Fruit fly (Drosophila melanogaster) whole organism, embryonic: ENCODE measurements around the gene CG13392.

Experiments used
- Bdp1 ChIP-seq: fragments of 200-800 bp; sonication (Bioruptor generic); optimal IDR thresholded peaks from 3 replicates; lab custom pipeline; 2016; ENCODE audit warnings: missing biosample characterization, missing genetic modification characterization
- C15 ChIP-seq: fragments of 200-800 bp; sonication (Bioruptor generic); IDR thresholded peaks from 3 replicates; pipeline ENCODE4 v1.3.6; 2022; ENCODE audit warnings: missing biosample characterization, missing genetic modification characterization
- CG10209 ChIP-seq: fragments of 200-800 bp; sonication (Bioruptor generic); optimal IDR thresholded peaks from 3 replicates; lab custom pipeline; 2017; ENCODE audit warnings: missing biosample characterization, mild to moderate bottlenecking, missing genetic modification characterization, missing genetic modification reagents
- CG10462 ChIP-seq: fragments of 200-800 bp; sonication (Bioruptor generic); optimal IDR thresholded peaks from 2 replicates; lab custom pipeline; 2016; ENCODE audit warnings: missing biosample characterization, missing genetic modification characterization
- CG11696 ChIP-seq: fragments of 200-800 bp; sonication (Bioruptor generic); IDR thresholded peaks from 2 replicates; pipeline ENCODE4 v1.3.6; 2022; ENCODE audit warnings: missing biosample characterization, missing genetic modification characterization
- CG13287 ChIP-seq: fragments of 200-800 bp; sonication (Bioruptor generic); IDR thresholded peaks from 2 replicates; pipeline ENCODE4 v1.3.6; 2022; ENCODE audit warnings: missing biosample characterization, missing genetic modification characterization; ENCODE audit not compliant: partially characterized antibody
- CG14441 ChIP-seq: fragments of 200-800 bp; sonication (Bioruptor generic); IDR thresholded peaks from 2 replicates; pipeline ENCODE4 v1.3.6; 2022; ENCODE audit warnings: missing biosample characterization, missing genetic modification characterization
- CG1647 ChIP-seq: fragments of 200-800 bp; sonication (Bioruptor generic); optimal IDR thresholded peaks from 3 replicates; lab custom pipeline; 2016; ENCODE audit warnings: missing biosample characterization, missing genetic modification characterization
- CG17802 ChIP-seq: fragments of 200-800 bp; sonication (Bioruptor generic); optimal IDR thresholded peaks from 2 replicates; lab custom pipeline; 2018; ENCODE audit warnings: missing biosample characterization, mild to moderate bottlenecking, missing genetic modification characterization, moderate library complexity
- CG1792 ChIP-seq: fragments of 200-800 bp; sonication (Bioruptor generic); optimal IDR thresholded peaks from 2 replicates; lab custom pipeline; 2016; ENCODE audit warnings: missing biosample characterization, missing genetic modification characterization
- CG18476 ChIP-seq: fragments of 200-800 bp; sonication (Bioruptor generic); optimal IDR thresholded peaks from 2 replicates; lab custom pipeline; 2016; ENCODE audit warnings: missing biosample characterization, mild to moderate bottlenecking, missing genetic modification characterization
- CG2129 ChIP-seq: fragments of 200-800 bp; sonication (Bioruptor generic); IDR thresholded peaks from 2 replicates; pipeline ENCODE4 v1.3.6; 2022; ENCODE audit warnings: missing biosample characterization, missing genetic modification characterization; ENCODE audit not compliant: partially characterized antibody
- CG2678 ChIP-seq: fragments of 200-800 bp; sonication (Bioruptor generic); optimal IDR thresholded peaks from 3 replicates; lab custom pipeline; 2019; ENCODE audit warnings: missing biosample characterization, mild to moderate bottlenecking, missing genetic modification characterization, moderate library complexity
- CG42726 ChIP-seq: fragments of 200-800 bp; sonication (Bioruptor generic); IDR thresholded peaks from 2 replicates; pipeline ENCODE4 v1.3.6; 2022; ENCODE audit warnings: missing biosample characterization, missing genetic modification characterization; ENCODE audit not compliant: partially characterized antibody
- CG4282 ChIP-seq: fragments of 200-800 bp; sonication (Bioruptor generic); optimal IDR thresholded peaks from 2 replicates; lab custom pipeline; 2016; ENCODE audit warnings: missing biosample characterization, missing genetic modification characterization
- CG6175 ChIP-seq: fragments of 200-800 bp; sonication (Bioruptor generic); IDR thresholded peaks from 3 replicates; pipeline ENCODE4 v1.3.6; 2022; ENCODE audit warnings: missing biosample characterization, missing genetic modification characterization
- CG7556 ChIP-seq: fragments of 200-800 bp; sonication (Bioruptor generic); optimal IDR thresholded peaks from 2 replicates; lab custom pipeline; 2017; ENCODE audit warnings: missing biosample characterization, mild to moderate bottlenecking, missing genetic modification characterization
- CG8290 ChIP-seq, 3 experiments: fragments of 200-800 bp; sonication (Bioruptor generic); optimal IDR thresholded peaks; 2 replicates each; lab custom pipeline; 2016 to 2019; ENCODE audit warnings: missing biosample characterization in 3 of 3, missing genetic modification characterization in 3 of 3, mild to moderate bottlenecking in 2 of 3, moderate library complexity in 1 of 3
- CG9215 ChIP-seq: fragments of 200-800 bp; sonication (Bioruptor generic); IDR thresholded peaks from 2 replicates; pipeline ENCODE4 v1.3.6; 2022; ENCODE audit warnings: missing biosample characterization, missing genetic modification characterization
- Camta ChIP-seq: fragments of 200-800 bp; sonication (Bioruptor generic); optimal IDR thresholded peaks from 2 replicates; lab custom pipeline; 2016; ENCODE audit warnings: missing biosample characterization, missing genetic modification characterization
- CkIIα-i1 ChIP-seq: fragments of 200-800 bp; sonication (Bioruptor generic); IDR thresholded peaks from 2 replicates; pipeline ENCODE4 v1.3.6; 2022; ENCODE audit warnings: missing biosample characterization, missing genetic modification characterization
- CrebB ChIP-seq: fragments of 200-800 bp; sonication (Bioruptor generic); optimal IDR thresholded peaks from 3 replicates; lab custom pipeline; 2018; ENCODE audit warnings: missing biosample characterization, mild to moderate bottlenecking, missing genetic modification characterization
- D19A ChIP-seq: fragments of 200-800 bp; optimal IDR thresholded peaks from 3 replicates; lab custom pipeline; 2019; ENCODE audit warnings: missing biosample characterization, mild to moderate bottlenecking, missing genetic modification characterization, moderate library complexity
- Dbx ChIP-seq: fragments of 200-800 bp; sonication (Bioruptor generic); IDR thresholded peaks from 3 replicates; pipeline ENCODE4 v1.3.6; 2022; ENCODE audit warnings: missing biosample characterization, missing genetic modification characterization
- Deaf1 ChIP-seq: fragments of 200-800 bp; optimal IDR thresholded peaks from 3 replicates; lab custom pipeline; 2019; ENCODE audit warnings: missing biosample characterization, mild to moderate bottlenecking, missing genetic modification characterization, moderate library complexity
- E2f2 ChIP-seq: fragments of 200-800 bp; sonication (Bioruptor generic); IDR thresholded peaks from 2 replicates; pipeline ENCODE4 v1.3.6; 2022; ENCODE audit warnings: missing biosample characterization, missing genetic modification characterization
- HLH54F ChIP-seq: fragments of 200-800 bp; sonication (Bioruptor generic); optimal IDR thresholded peaks from 3 replicates; lab custom pipeline; 2016; ENCODE audit warnings: missing biosample characterization, missing genetic modification characterization
- MTF-1 ChIP-seq: fragments of 200-800 bp; sonication (Bioruptor generic); optimal IDR thresholded peaks from 2 replicates; lab custom pipeline; 2018; ENCODE audit warnings: missing biosample characterization, mild to moderate bottlenecking, missing genetic modification characterization, borderline replicate concordance
- Max ChIP-seq: fragments of 200-800 bp; sonication (Bioruptor generic); optimal IDR thresholded peaks from 2 replicates; lab custom pipeline; 2016; ENCODE audit warnings: missing biosample characterization, mild to moderate bottlenecking, missing genetic modification characterization
- Myb ChIP-seq: fragments of 200-800 bp; sonication (Bioruptor generic); optimal IDR thresholded peaks from 2 replicates; lab custom pipeline; 2016; ENCODE audit warnings: missing biosample characterization, missing genetic modification characterization
- Opbp ChIP-seq: fragments of 200-800 bp; sonication (Bioruptor generic); IDR thresholded peaks from 3 replicates; pipeline ENCODE4 v1.3.6; 2022; ENCODE audit warnings: missing biosample characterization, missing genetic modification characterization; ENCODE audit not compliant: partially characterized antibody
- Pdp1 ChIP-seq, 2 experiments: fragments of 200-800 bp; sonication (Bioruptor generic); optimal IDR thresholded peaks; 3 replicates each; lab custom pipeline; 2016; ENCODE audit warnings: missing biosample characterization in 2 of 2, missing genetic modification characterization in 2 of 2, mild to moderate bottlenecking in 1 of 2, moderate library complexity in 1 of 2
- Scr ChIP-seq: fragments of 200-800 bp; sonication (Bioruptor generic); IDR thresholded peaks from 2 replicates; pipeline ENCODE4 v1.3.6; 2022; ENCODE audit warnings: missing biosample characterization, missing genetic modification characterization; ENCODE audit not compliant: partially characterized antibody
- Spps ChIP-seq: fragments of 200-800 bp; sonication (Bioruptor generic); optimal IDR thresholded peaks from 2 replicates; lab custom pipeline; 2018; ENCODE audit warnings: missing biosample characterization, mild to moderate bottlenecking, missing genetic modification characterization
- Taf1 ChIP-seq: fragments of 200-800 bp; sonication (Bioruptor generic); IDR thresholded peaks from 2 replicates; pipeline ENCODE4 v1.3.6; 2022; ENCODE audit warnings: missing biosample characterization, missing genetic modification characterization
- aop ChIP-seq: fragments of 200-800 bp; sonication (Bioruptor generic); IDR thresholded peaks from 2 replicates; pipeline ENCODE4 v1.3.6; 2022; ENCODE audit warnings: missing biosample characterization, missing genetic modification characterization
- ara ChIP-seq: fragments of 200-800 bp; sonication (Bioruptor generic); IDR thresholded peaks from 2 replicates; pipeline ENCODE4 v1.3.6; 2022; ENCODE audit warnings: missing biosample characterization, missing genetic modification characterization
- btn ChIP-seq: fragments of 200-800 bp; sonication (Bioruptor generic); optimal IDR thresholded peaks from 2 replicates; lab custom pipeline; 2016; ENCODE audit warnings: missing biosample characterization, missing genetic modification characterization
- crol ChIP-seq: fragments of 200-800 bp; sonication (Bioruptor generic); IDR thresholded peaks from 2 replicates; pipeline ENCODE4 v1.3.6; 2022; ENCODE audit warnings: missing biosample characterization, missing genetic modification characterization
- cwo ChIP-seq: fragments of 200-800 bp; sonication (Bioruptor generic); optimal IDR thresholded peaks from 3 replicates; lab custom pipeline; 2017; ENCODE audit warnings: missing biosample characterization, missing genetic modification characterization, mild to moderate bottlenecking, moderate library complexity, missing genetic modification reagents
- dan ChIP-seq: fragments of 200-800 bp; sonication (Bioruptor generic); IDR thresholded peaks from 2 replicates; pipeline ENCODE4 v1.3.6; 2022; ENCODE audit warnings: missing biosample characterization, missing genetic modification characterization
- esg ChIP-seq: fragments of 200-800 bp; sonication (Bioruptor generic); conservative IDR thresholded peaks from 2 replicates; pipeline ENCODE4 v1.3.6; 2022; ENCODE audit warnings: missing biosample characterization, missing genetic modification characterization
- fd96Cb ChIP-seq: fragments of 200-800 bp; sonication (Bioruptor generic); optimal IDR thresholded peaks from 2 replicates; lab custom pipeline; 2018; ENCODE audit warnings: missing biosample characterization, mild to moderate bottlenecking, missing genetic modification characterization, moderate library complexity
- gcm2 ChIP-seq: fragments of 200-800 bp; sonication (Bioruptor generic); optimal IDR thresholded peaks from 2 replicates; lab custom pipeline; 2016; ENCODE audit warnings: missing biosample characterization, missing genetic modification characterization
- ken ChIP-seq: fragments of 200-800 bp; sonication (Bioruptor generic); IDR thresholded peaks from 3 replicates; pipeline ENCODE4 v1.3.6; 2022; ENCODE audit warnings: missing biosample characterization, missing genetic modification characterization
- luna ChIP-seq: fragments of 200-800 bp; sonication (Bioruptor generic); optimal IDR thresholded peaks from 2 replicates; lab custom pipeline; 2016; ENCODE audit warnings: missing biosample characterization, missing genetic modification characterization
- pfk ChIP-seq: fragments of 200-800 bp; sonication (Bioruptor generic); optimal IDR thresholded peaks from 2 replicates; lab custom pipeline; 2018; ENCODE audit warnings: missing biosample characterization, mild to moderate bottlenecking, missing genetic modification characterization, moderate library complexity
- ro ChIP-seq: fragments of 200-800 bp; sonication (Bioruptor generic); IDR thresholded peaks from 2 replicates; pipeline ENCODE4 v1.3.6; 2022; ENCODE audit warnings: missing biosample characterization, missing genetic modification characterization
- schlank ChIP-seq: fragments of 200-800 bp; sonication (Bioruptor generic); optimal IDR thresholded peaks from 2 replicates; lab custom pipeline; 2018; ENCODE audit warnings: missing biosample characterization, mild to moderate bottlenecking, missing genetic modification characterization
- scrt ChIP-seq: fragments of 200-800 bp; sonication (Bioruptor generic); optimal IDR thresholded peaks from 2 replicates; lab custom pipeline; 2018; ENCODE audit warnings: missing biosample characterization, mild to moderate bottlenecking, missing genetic modification characterization, moderate library complexity

The CG13392 gene

dm6 chr2L:8376717-8377116 lies 5.9 kb downstream of the CG13392 start, which contains the start of the genes CG13390 and CG17294 (continued):
- TF ChIP-seq CrebB (tag; lab: Kevin White, UChicago) (peak; percentile 99), CG1792 (GFP tag; lab: Kevin White, UChicago) (peak; percentile 77), pfk (peak; percentile 79), Scr (GFP tag; lab: Robert Waterston, UW) (peak; percentile 79), CG18476 (GFP tag; lab: Kevin White, UChicago) (peak; percentile 97), schlank (tag; lab: Kevin White, UChicago) (peak; percentile 98), fd96Cb (tag; lab: Kevin White, UChicago) (peak; percentile 100), Max (peak; percentile 99), Camta (peak; percentile 96), CG10462 (peak; percentile 99), CkIIα-i1 (GFP tag; lab: Robert Waterston, UW) (peak; percentile 98), Dbx (GFP tag; lab: Robert Waterston, UW) (peak; percentile 100), CG13287 (peak; percentile 91), gcm2 (GFP tag; lab: Kevin White, UChicago) (peak; percentile 92), cwo (GFP tag; lab: Kevin White, UChicago) (peak; percentile 99), Spps (tag; lab: Kevin White, UChicago) (peak; percentile 99), CG2678 (tag; lab: Kevin White, UChicago) (peak; percentile 100), crol (GFP tag; lab: Robert Waterston, UW) (peak; percentile 92), Pdp1 (GFP tag; optimal IDR thresholded peaks at IDR 0.05; lab: Kevin White, UChicago) (peak; percentile 96 to 97), aop (GFP tag; lab: Robert Waterston, UW) (peak; percentile 97), Deaf1 (tag; lab: Kevin White, UChicago) (peak; percentile 92), CG4282 (GFP tag; lab: Kevin White, UChicago) (peak; percentile 81), CG11696 (GFP tag; lab: Robert Waterston, UW) (peak; percentile 98), CG8290 (GFP tag; optimal IDR thresholded peaks at IDR 0.05; lab: Kevin White, UChicago) (peak; percentile 98), CG8290 (tag; optimal IDR thresholded peaks at IDR 0.05; lab: Kevin White, UChicago) (peak; percentile 96 to 98), MTF-1 (GFP tag; lab: Kevin White, UChicago) (peak; percentile 99), Myb (GFP tag; lab: Kevin White, UChicago) (peak; percentile 69), CG2129 (GFP tag; lab: Robert Waterston, UW) (peak; percentile 51; the same call in 1 of the 2 replicates), ro (GFP tag; lab: Robert Waterston, UW) (peak; percentile 99), Taf1 (GFP tag; lab: Robert Waterston, UW) (peak; percentile 99), esg (GFP tag; lab: Robert Waterston, UW) (peak; percentile 100), HLH54F (GFP tag; lab: Kevin White, UChicago) (peak; percentile 95), ken (peak; percentile 99), ara (GFP tag; lab: Robert Waterston, UW) (peak; percentile 99), CG1647 (GFP tag; lab: Kevin White, UChicago) (peak; percentile 95), C15 (peak; percentile 99), CG42726 (GFP tag; lab: Robert Waterston, UW) (peak; percentile 63), CG17802 (peak; percentile 93), E2f2 (GFP tag; lab: Robert Waterston, UW) (peak; percentile 92), CG10209 (peak; percentile 99), scrt (GFP tag; lab: Kevin White, UChicago) (peak; percentile 98), dan (GFP tag; lab: Robert Waterston, UW) (peak; percentile 97), luna (GFP tag; lab: Kevin White, UChicago) (peak; percentile 86), Opbp (peak; percentile 31; the same call in 1 of the 3 replicates), D19A (peak; percentile 98), CG14441 (peak; percentile 100), CG7556 (GFP tag; lab: Kevin White, UChicago) (peak; percentile 99), CG9215 (GFP tag; lab: Robert Waterston, UW) (peak; percentile 99), CG6175 (peak; percentile 99), btn (peak; percentile 8), Bdp1 (peak; percentile 88)
